Worm (Caenorhabditis elegans) whole organism, mixed stage, embryonic: ENCODE results near the gene best-23.

Experiments
- M03D4.4 ChIP-seq: sonication (generic microtip); optimal IDR thresholded peaks from 2 replicates; lab custom pipeline; 2017; ENCODE audit warnings: mild to moderate bottlenecking, missing genetic modification characterization, missing compliant biosample characterization
- bed-3 ChIP-seq: fragments of 200-800 bp; sonication (Bioruptor generic); optimal IDR thresholded peaks from 3 replicates; lab custom pipeline; 2018; ENCODE audit warnings: mild to moderate bottlenecking, missing genetic modification characterization, moderate library complexity, missing compliant biosample characterization
- blmp-1 ChIP-seq: fragments of 150-350 bp; optimal IDR thresholded peaks from 2 replicates; lab custom pipeline; 2014; ENCODE audit warnings: missing biosample characterization, missing genetic modification characterization
- ceh-43 ChIP-seq: fragments of 200-800 bp; sonication (Bioruptor generic); optimal IDR thresholded peaks from 2 replicates; lab custom pipeline; 2018; ENCODE audit warnings: mild to moderate bottlenecking, missing genetic modification characterization, moderate library complexity, missing compliant biosample characterization
- ceh-83 ChIP-seq: fragments of 200-800 bp; sonication (Bioruptor generic); optimal IDR thresholded peaks from 2 replicates; lab custom pipeline; 2018; ENCODE audit warnings: mild to moderate bottlenecking, missing genetic modification characterization, missing compliant biosample characterization
- ces-1 ChIP-seq: fragments of 150-350 bp; optimal IDR thresholded peaks from 2 replicates; lab custom pipeline; 2014; ENCODE audit warnings: missing biosample characterization, missing genetic modification reagents, missing genetic modification characterization
- cnd-1 ChIP-seq: fragments of 200-800 bp; sonication (Bioruptor generic); optimal IDR thresholded peaks from 2 replicates; lab custom pipeline; 2018; ENCODE audit warnings: mild to moderate bottlenecking, missing genetic modification characterization, missing compliant biosample characterization
- elt-1 ChIP-seq: sonication (generic microtip); optimal IDR thresholded peaks from 2 replicates; lab custom pipeline; 2017; ENCODE audit warnings: missing genetic modification characterization, mild to moderate bottlenecking, missing compliant biosample characterization, antibody characterized with exemption, moderate library complexity, borderline replicate concordance; ENCODE audit not compliant: insufficient read depth
- elt-3 ChIP-seq: fragments of 150-350 bp; optimal IDR thresholded peaks from 2 replicates; lab custom pipeline; 2014; ENCODE audit warnings: missing biosample characterization, missing genetic modification characterization
- flh-1 ChIP-seq: fragments of 200-800 bp; sonication (Bioruptor generic); optimal IDR thresholded peaks from 2 replicates; lab custom pipeline; 2018; ENCODE audit warnings: mild to moderate bottlenecking, missing genetic modification characterization, moderate library complexity, missing compliant biosample characterization
- hlh-1 ChIP-seq: fragments of 150-350 bp; optimal IDR thresholded peaks from 2 replicates; lab custom pipeline; 2014; ENCODE audit warnings: missing biosample characterization, missing genetic modification reagents, missing genetic modification characterization
- lin-32 ChIP-seq: fragments of 200-800 bp; sonication (Bioruptor generic); optimal IDR thresholded peaks from 2 replicates; lab custom pipeline; 2018; ENCODE audit warnings: mild to moderate bottlenecking, missing genetic modification characterization, missing compliant biosample characterization
- lsy-2 ChIP-seq: fragments of 150-350 bp; optimal IDR thresholded peaks from 2 replicates; lab custom pipeline; 2014; ENCODE audit warnings: missing biosample characterization, missing genetic modification characterization
- mab-5 ChIP-seq: fragments of 150-350 bp; optimal IDR thresholded peaks from 2 replicates; lab custom pipeline; 2014; ENCODE audit warnings: missing biosample characterization, missing genetic modification characterization
- mep-1 ChIP-seq: fragments of 150-350 bp; optimal IDR thresholded peaks from 2 replicates; lab custom pipeline; 2017; ENCODE audit warnings: missing biosample characterization, missing genetic modification reagents, missing genetic modification characterization, inconsistent platforms
- mls-2 ChIP-seq: sonication (generic microtip); optimal IDR thresholded peaks from 2 replicates; lab custom pipeline; 2016; ENCODE audit warnings: mild to moderate bottlenecking, missing genetic modification characterization, moderate library complexity, missing compliant biosample characterization
- nhr-12 ChIP-seq: fragments of 150-350 bp; optimal IDR thresholded peaks from 2 replicates; lab custom pipeline; 2014; ENCODE audit warnings: missing biosample characterization, missing genetic modification characterization
- nhr-2 ChIP-seq: fragments of 150-350 bp; optimal IDR thresholded peaks from 2 replicates; lab custom pipeline; 2014; ENCODE audit warnings: missing biosample characterization, missing genetic modification characterization
- nhr-237 ChIP-seq: fragments of 150-350 bp; optimal IDR thresholded peaks from 2 replicates; lab custom pipeline; 2014; ENCODE audit warnings: missing biosample characterization, missing genetic modification characterization
- nhr-28 ChIP-seq: fragments of 150-350 bp; optimal IDR thresholded peaks from 2 replicates; lab custom pipeline; 2014; ENCODE audit warnings: missing biosample characterization, missing genetic modification characterization
- nhr-76 ChIP-seq: sonication (generic microtip); optimal IDR thresholded peaks from 2 replicates; lab custom pipeline; 2017; ENCODE audit warnings: missing biosample characterization, missing genetic modification characterization
- pha-4 ChIP-seq: fragments of 150-350 bp; optimal IDR thresholded peaks from 2 replicates; lab custom pipeline; 2018; ENCODE audit warnings: missing biosample characterization, missing genetic modification reagents, missing genetic modification characterization
- sem-2 ChIP-seq: fragments of 200-800 bp; sonication (Bioruptor generic); optimal IDR thresholded peaks from 2 replicates; lab custom pipeline; 2018; ENCODE audit warnings: mild to moderate bottlenecking, missing genetic modification characterization, missing compliant biosample characterization
- unc-120 ChIP-seq: sonication (generic microtip); optimal IDR thresholded peaks from 2 replicates; lab custom pipeline; 2017; ENCODE audit warnings: missing genetic modification characterization, missing compliant biosample characterization; ENCODE audit not compliant: poor library complexity, severe bottlenecking
- unc-39 ChIP-seq: fragments of 150-350 bp; optimal IDR thresholded peaks from 2 replicates; lab custom pipeline; 2014; ENCODE audit warnings: missing biosample characterization, missing genetic modification characterization

Gene best-23

DNA sequence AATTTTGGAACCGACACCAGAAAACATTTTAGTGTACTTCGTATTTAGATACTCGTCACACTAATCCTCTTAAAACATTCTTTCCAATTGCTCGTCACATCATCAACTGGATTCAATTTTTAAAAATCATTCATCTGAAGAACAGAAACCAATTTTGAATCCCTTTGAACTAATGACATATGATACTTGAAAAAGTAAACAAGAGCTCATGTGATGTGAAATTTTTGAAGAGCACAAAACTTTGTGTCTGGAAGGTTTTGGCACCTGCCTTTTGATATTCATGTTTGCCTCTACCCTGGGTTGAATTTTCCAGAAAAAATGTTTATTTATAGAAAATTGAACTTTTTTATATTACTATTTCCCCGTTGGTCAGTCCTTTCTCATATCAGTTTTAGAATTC, 18.6 kb downstream of the best-23 start:
- TF ChIP-seq sem-2, result no peak
- no peak for TF ChIP-seq nhr-2
- no peak for TF ChIP-seq ceh-83
- no peak for TF ChIP-seq ces-1 (GFP tag; lab: Kevin White, UChicago)
- TF ChIP-seq elt-3 (tag; lab: Kevin White, UChicago), result no peak
- TF ChIP-seq hlh-1, result no peak
- TF ChIP-seq nhr-237 (tag; lab: Kevin White, UChicago), result no peak
- no peak for TF ChIP-seq cnd-1 (tag; lab: Kevin White, UChicago)
- no peak for TF ChIP-seq bed-3 (GFP tag; lab: Kevin White, UChicago)
- no peak for TF ChIP-seq lsy-2 (tag; lab: Kevin White, UChicago)
- TF ChIP-seq mep-1, result no peak
- no peak for TF ChIP-seq pha-4 (tag; lab: Kevin White, UChicago)
- no peak for TF ChIP-seq nhr-28 (tag; lab: Kevin White, UChicago)
- TF ChIP-seq elt-1, result no peak
- no peak for TF ChIP-seq blmp-1 (tag; lab: Kevin White, UChicago)

DNA sequence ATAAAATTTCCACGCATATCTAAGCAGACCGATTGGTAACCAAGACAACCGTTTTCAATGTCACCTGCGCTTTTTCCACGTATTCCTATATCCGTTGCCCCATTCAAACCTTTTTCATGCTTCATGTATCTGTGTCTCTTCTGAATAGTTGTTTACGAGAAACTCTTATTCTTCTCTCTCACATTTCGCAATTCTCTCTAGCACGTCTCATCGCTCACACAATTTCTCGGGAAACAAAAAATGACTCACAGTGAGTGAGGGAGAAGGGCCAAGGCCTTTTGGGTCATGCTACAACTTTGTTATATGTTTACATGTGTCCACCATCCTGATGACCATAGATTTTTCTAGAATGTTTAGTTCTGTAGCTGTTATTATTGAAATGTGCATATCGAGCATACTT, 20.1 kb downstream of the best-23 start:
- TF ChIP-seq unc-39 (tag; lab: Kevin White, UChicago) (no peak), ceh-43 (GFP tag; lab: Kevin White, UChicago) (no peak), nhr-12 (tag; lab: Kevin White, UChicago) (no peak), sem-2 (no peak), cnd-1 (tag; lab: Kevin White, UChicago) (no peak), flh-1 (GFP tag; lab: Kevin White, UChicago) (no peak), elt-1 (no peak), mab-5 (tag; lab: Kevin White, UChicago) (no peak), mls-2 (tag; lab: Kevin White, UChicago) (no peak), elt-3 (tag; lab: Kevin White, UChicago) (no peak)

DNA sequence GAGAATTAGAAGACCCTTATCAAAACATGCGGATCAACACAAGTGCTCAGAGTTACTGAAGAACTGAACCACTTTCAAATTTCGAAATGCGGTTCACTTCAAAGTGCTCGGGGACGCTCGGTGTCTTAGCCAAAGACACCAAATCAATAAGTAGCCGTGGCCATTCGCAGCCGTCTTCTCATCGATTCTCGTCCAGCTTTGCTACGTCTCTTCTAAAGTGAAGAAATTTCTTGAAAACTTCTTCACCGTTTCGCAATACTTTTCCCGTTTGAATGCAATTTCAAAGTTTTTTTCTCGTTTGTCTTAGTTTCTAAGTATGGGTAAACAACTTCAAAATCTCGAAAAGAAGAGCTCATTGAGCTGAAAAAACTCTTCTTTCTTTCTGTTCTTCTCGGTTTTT, 22.5 kb downstream of the best-23 start:
- TF ChIP-seq nhr-76 (no peak), ces-1 (GFP tag; lab: Kevin White, UChicago) (peak; percentile 65)

DNA sequence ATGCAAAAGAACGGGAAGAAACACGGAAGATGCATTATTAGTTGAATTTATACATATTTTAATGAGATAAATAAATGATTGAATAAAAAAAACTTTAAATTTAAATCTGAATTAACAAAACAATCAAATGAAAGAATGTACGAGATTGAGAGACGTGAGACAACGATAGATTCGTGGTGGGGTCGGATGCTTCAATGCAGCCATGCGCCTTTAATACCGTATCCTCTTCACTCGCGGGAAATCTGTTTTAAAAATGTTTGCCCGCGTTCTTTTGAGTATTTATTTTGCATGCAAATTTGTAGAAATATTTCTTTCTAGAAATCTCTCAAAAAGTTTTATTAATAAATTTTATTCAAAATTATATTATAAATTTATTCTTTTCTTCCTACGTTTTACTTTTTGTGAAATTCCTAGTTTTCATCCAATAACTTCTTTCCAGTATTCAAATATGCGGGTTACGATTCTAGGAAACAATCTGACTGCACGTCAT, 27.0 kb downstream of the best-23 start, which contains the start of gene perm-1:
perm-1 (plus strand) TSS at position 440 of the 490 bp plus-strand sequence.
- no peak for TF ChIP-seq pha-4 (tag; lab: Kevin White, UChicago)
- TF ChIP-seq lin-32 (GFP tag; lab: Kevin White, UChicago), result no peak
- peak; percentile 32 for TF ChIP-seq lsy-2 (tag; lab: Kevin White, UChicago)
- no peak for TF ChIP-seq unc-39 (tag; lab: Kevin White, UChicago)
- no peak for TF ChIP-seq unc-120 (tag; lab: Kevin White, UChicago)
- TF ChIP-seq M03D4.4 (tag; lab: Kevin White, UChicago), result no peak
- TF ChIP-seq, all 35 proteins: peak for 1

DNA sequence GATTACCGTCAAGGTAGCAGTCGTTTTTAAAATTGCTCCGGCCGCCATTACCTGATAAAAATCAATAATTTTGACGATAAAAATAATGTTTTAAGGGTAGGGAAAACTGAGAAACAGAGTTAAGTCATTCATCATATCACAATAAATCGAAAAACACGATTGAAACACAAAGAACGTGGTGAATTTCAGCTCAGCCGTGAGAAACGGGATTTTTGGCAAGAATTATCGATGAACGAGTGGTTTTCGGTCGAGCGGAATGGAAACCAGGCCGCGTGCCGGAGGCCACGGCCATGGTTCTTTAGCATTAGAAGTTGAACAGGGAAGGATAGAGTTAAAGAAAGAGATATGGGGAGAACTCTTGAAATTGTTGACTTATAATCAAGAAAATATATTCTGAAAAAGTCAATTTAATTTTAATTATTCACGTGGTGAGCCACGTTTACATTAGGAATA, 28.1 kb downstream of the best-23 start, which contains the start of the genes vha-4 and T01H3.5:
vha-4 (minus strand) TSS at position 51 of the 453 bp plus-strand sequence.
T01H3.5 (plus strand) TSS at position 351 of the 453 bp plus-strand sequence.
- TF ChIP-seq lsy-2 (tag; lab: Kevin White, UChicago), result no peak
- TF ChIP-seq unc-39 (tag; lab: Kevin White, UChicago), result no peak
- TF ChIP-seq nhr-28 (tag; lab: Kevin White, UChicago), result no peak
- no peak for TF ChIP-seq flh-1 (GFP tag; lab: Kevin White, UChicago)

DNA sequence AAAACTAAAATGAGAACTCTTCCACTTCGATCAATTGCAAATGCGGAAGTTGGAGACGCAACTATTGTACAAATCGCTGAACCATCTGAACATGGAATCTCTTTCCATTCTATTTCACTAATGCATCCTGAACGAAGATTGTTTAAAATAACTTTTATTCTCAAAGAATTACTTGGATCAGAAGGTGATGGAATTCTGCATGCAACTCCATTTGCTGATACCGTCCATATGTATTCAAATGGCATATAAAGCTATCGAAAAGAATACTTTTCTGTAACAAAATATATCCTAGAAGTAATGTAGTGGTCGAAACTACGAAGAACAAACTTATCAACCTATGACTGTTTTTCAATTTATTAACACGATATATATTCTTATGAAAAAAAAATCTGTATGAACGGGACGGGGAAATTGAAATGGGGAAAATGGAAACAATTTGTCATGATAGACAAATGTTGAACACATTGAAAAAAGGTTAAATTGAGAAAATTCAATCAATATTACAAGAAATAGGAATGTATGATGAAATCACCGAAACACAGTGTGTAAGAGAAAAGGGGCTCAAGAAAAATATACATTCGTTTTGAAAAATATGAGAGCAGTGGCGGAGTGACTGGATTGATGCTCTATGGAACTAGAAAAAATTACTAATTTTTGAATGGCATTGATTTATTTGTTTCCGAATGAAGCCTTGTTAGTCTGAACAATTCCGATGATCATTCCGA, 29.5 kb downstream of the best-23 start, which contains the start of gene T01H3.2:
T01H3.2 (minus strand) TSS at position 251 of the 725 bp plus-strand sequence.
- TF ChIP-seq mep-1 (no peak), unc-120 (tag; lab: Kevin White, UChicago) (no peak), flh-1 (GFP tag; lab: Kevin White, UChicago) (no peak)
